Fruit fly (Drosophila melanogaster) whole organism, pupa: ENCODE data around the gene CG13299.

Experiments used
- CG10348 ChIP-seq: fragments of 200-800 bp; sonication (Bioruptor generic); IDR thresholded peaks from 2 replicates; pipeline ENCODE4 v1.3.6; 2022; ENCODE audit warnings: missing biosample characterization, missing genetic modification characterization
- CG12605 ChIP-seq: fragments of 200-800 bp; sonication (Bioruptor generic); IDR thresholded peaks from 2 replicates; pipeline ENCODE4 v1.3.6; 2022; ENCODE audit warnings: missing biosample characterization, missing genetic modification characterization
- CG13204 ChIP-seq: fragments of 200-800 bp; sonication (Bioruptor generic); optimal IDR thresholded peaks from 2 replicates; lab custom pipeline; 2018; ENCODE audit warnings: missing biosample characterization, mild to moderate bottlenecking, missing genetic modification characterization, moderate library complexity
- CG14655 ChIP-seq: fragments of 200-800 bp; sonication (Bioruptor generic); optimal IDR thresholded peaks from 3 replicates; lab custom pipeline; 2017; ENCODE audit warnings: mild to moderate bottlenecking, missing biosample characterization, missing genetic modification reagents, missing genetic modification characterization
- CG15710 ChIP-seq: fragments of 200-800 bp; sonication (Bioruptor generic); optimal IDR thresholded peaks from 2 replicates; lab custom pipeline; 2018; ENCODE audit warnings: missing biosample characterization, mild to moderate bottlenecking, missing genetic modification characterization, moderate library complexity
- CG17806 ChIP-seq: fragments of 200-800 bp; sonication (Bioruptor generic); optimal IDR thresholded peaks from 2 replicates; lab custom pipeline; 2018; ENCODE audit warnings: missing biosample characterization, mild to moderate bottlenecking, missing genetic modification characterization, moderate library complexity
- CG32121 ChIP-seq: fragments of 200-800 bp; sonication (Bioruptor generic); IDR thresholded peaks from 2 replicates; pipeline ENCODE4 v1.3.6; 2022; ENCODE audit warnings: missing biosample characterization, missing genetic modification characterization
- CG34367 ChIP-seq: fragments of 200-800 bp; sonication (Bioruptor generic); optimal IDR thresholded peaks from 2 replicates; lab custom pipeline; 2018; ENCODE audit warnings: missing biosample characterization, mild to moderate bottlenecking, missing genetic modification characterization
- CG4496 ChIP-seq: fragments of 200-800 bp; sonication (Bioruptor generic); IDR thresholded peaks from 3 replicates; pipeline ENCODE4 v1.3.6; 2022; ENCODE audit warnings: missing biosample characterization, missing genetic modification characterization
- CG8159 ChIP-seq: fragments of 200-800 bp; sonication (Bioruptor generic); optimal IDR thresholded peaks from 3 replicates; lab custom pipeline; 2018; ENCODE audit warnings: missing biosample characterization, mild to moderate bottlenecking, missing genetic modification characterization, moderate library complexity
- CG8301 ChIP-seq: fragments of 200-800 bp; sonication (Bioruptor generic); optimal IDR thresholded peaks from 2 replicates; lab custom pipeline; 2018; ENCODE audit warnings: missing biosample characterization, mild to moderate bottlenecking, missing genetic modification characterization
- CG9948 ChIP-seq: fragments of 200-800 bp; sonication (Bioruptor generic); optimal IDR thresholded peaks from 2 replicates; lab custom pipeline; 2018; ENCODE audit warnings: missing biosample characterization, mild to moderate bottlenecking, missing genetic modification characterization, moderate library complexity
- D1 ChIP-seq: fragments of 200-800 bp; sonication (Bioruptor generic); optimal IDR thresholded peaks from 2 replicates; lab custom pipeline; 2018; ENCODE audit warnings: missing biosample characterization, mild to moderate bottlenecking, missing genetic modification characterization, moderate library complexity
- EcR ChIP-seq: fragments of 200-800 bp; sonication (Bioruptor generic); optimal IDR thresholded peaks from 3 replicates; lab custom pipeline; 2019; ENCODE audit warnings: missing biosample characterization, missing genetic modification characterization, mild to moderate bottlenecking, moderate library complexity, missing genetic modification reagents
- Ets98B ChIP-seq: fragments of 200-800 bp; sonication (Bioruptor generic); IDR thresholded peaks from 2 replicates; pipeline ENCODE4 v1.3.6; 2022; ENCODE audit warnings: missing biosample characterization, missing genetic modification characterization
- Pif1A ChIP-seq: fragments of 200-800 bp; sonication (Bioruptor generic); optimal IDR thresholded peaks from 3 replicates; lab custom pipeline; 2016; ENCODE audit warnings: missing biosample characterization, missing genetic modification characterization
- Pif1B ChIP-seq: fragments of 200-800 bp; sonication (Bioruptor generic); optimal IDR thresholded peaks from 3 replicates; lab custom pipeline; 2016; ENCODE audit warnings: missing biosample characterization, missing genetic modification characterization
- Snoo ChIP-seq: fragments of 200-800 bp; sonication (Bioruptor generic); optimal IDR thresholded peaks from 3 replicates; lab custom pipeline; 2017; ENCODE audit warnings: missing biosample characterization, mild to moderate bottlenecking, missing genetic modification characterization, inconsistent platforms
- fd96Ca ChIP-seq: fragments of 200-800 bp; sonication (Bioruptor generic); IDR thresholded peaks from 3 replicates; pipeline ENCODE4 v1.3.6; 2022; ENCODE audit warnings: missing biosample characterization, missing genetic modification characterization
- gl ChIP-seq: fragments of 200-800 bp; sonication (Bioruptor generic); optimal IDR thresholded peaks from 2 replicates; lab custom pipeline; 2018; ENCODE audit warnings: missing biosample characterization, mild to moderate bottlenecking, missing genetic modification characterization
- rn ChIP-seq: fragments of 200-800 bp; sonication (Bioruptor generic); IDR thresholded peaks from 2 replicates; pipeline ENCODE4 v1.3.6; 2022; ENCODE audit warnings: missing biosample characterization, missing genetic modification characterization

Gene CG13299

DNA sequence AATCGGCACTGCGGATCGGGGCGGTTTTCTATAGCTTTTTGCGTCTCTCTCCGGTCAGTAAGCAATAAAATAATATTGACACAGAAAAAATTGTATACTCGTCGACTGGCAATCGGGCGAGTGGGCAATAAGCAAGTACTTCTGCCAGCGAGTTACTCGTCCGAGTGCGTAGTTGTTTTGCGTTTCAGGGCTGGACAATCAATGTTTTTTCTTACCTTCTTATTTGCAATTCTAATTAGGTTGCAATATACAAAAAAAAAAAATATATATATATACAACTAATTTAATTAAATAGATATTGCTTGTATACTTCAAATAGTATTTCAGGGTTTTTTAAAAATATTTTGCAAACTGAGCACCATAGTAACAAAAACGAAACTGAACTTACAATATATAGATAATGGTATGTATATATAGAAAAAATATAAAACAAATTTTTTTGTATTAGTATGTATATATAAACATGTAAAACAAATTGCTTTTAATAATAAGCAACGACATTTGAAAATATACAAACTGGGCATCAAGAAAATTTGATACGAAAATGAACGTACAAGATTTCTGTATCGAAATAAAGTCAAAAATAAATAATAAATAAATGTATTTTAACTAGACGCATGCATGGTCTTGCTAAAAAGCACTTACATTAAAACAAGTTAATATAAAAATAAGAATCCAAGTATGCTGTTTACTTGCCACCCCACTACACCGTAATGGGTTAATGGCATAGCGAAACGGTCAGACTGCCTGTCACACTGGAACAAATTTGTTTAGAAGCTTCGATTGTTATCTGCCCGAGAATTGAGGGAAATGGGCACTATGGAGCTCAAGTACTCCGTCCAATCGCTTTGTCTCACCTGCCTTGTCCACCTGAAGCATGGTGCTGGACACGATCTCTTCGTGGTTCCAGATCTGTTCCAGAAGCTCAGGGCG is 42.9 kb downstream of the CG13299 start, which contains the start of the genes D19A and CG7386:
Gene D19A (minus strand): TSS at position 129 of the 933 bp plus-strand sequence.
Gene CG7386 (plus strand): TSS at position 751 of the 933 bp plus-strand sequence.
- TF ChIP-seq CG8159 (tag; lab: Kevin White, UChicago): peak; percentile 52
- peak; percentile 9 for TF ChIP-seq CG8301 (tag; lab: Kevin White, UChicago)
- peak; percentile 30; the same call in 1 of the 3 replicates for TF ChIP-seq fd96Ca (GFP tag; lab: Robert Waterston, UW)
- no peak for TF ChIP-seq CG34367 (tag; lab: Kevin White, UChicago)
- peak; percentile 28 for TF ChIP-seq CG15710 (tag; lab: Kevin White, UChicago)
- peak; percentile 11 for TF ChIP-seq CG9948 (tag; lab: Kevin White, UChicago)
- no peak for TF ChIP-seq CG13204 (GFP tag; lab: Kevin White, UChicago)
- TF ChIP-seq Pif1B (GFP tag; lab: Kevin White, UChicago): no peak
- peak; percentile 38; the same call in 1 of the 2 replicates for TF ChIP-seq CG32121 (GFP tag; lab: Robert Waterston, UW)
- TF ChIP-seq Ets98B (GFP tag; lab: Robert Waterston, UW): peak; percentile 59
- TF ChIP-seq Pif1A (GFP tag; lab: Kevin White, UChicago): no peak
- no peak for TF ChIP-seq gl (tag; lab: Kevin White, UChicago)
- TF ChIP-seq CG12605 (GFP tag; lab: Robert Waterston, UW): peak; percentile 48; the same call in 1 of the 2 replicates
- TF ChIP-seq D1 (tag; lab: Kevin White, UChicago): no peak
- TF ChIP-seq CG14655 (GFP tag; lab: Kevin White, UChicago): no peak
- TF ChIP-seq CG10348: no peak
- TF ChIP-seq CG17806 (tag; lab: Kevin White, UChicago): peak; percentile 22
- TF ChIP-seq CG4496 (GFP tag; lab: Robert Waterston, UW): peak; percentile 77
- TF ChIP-seq EcR (GFP tag; lab: Kevin White, UChicago): peak; percentile 1
- peak; percentile 11 for TF ChIP-seq Snoo
- TF ChIP-seq rn: peak; percentile 43; the same call in 1 of the 2 replicates

DNA sequence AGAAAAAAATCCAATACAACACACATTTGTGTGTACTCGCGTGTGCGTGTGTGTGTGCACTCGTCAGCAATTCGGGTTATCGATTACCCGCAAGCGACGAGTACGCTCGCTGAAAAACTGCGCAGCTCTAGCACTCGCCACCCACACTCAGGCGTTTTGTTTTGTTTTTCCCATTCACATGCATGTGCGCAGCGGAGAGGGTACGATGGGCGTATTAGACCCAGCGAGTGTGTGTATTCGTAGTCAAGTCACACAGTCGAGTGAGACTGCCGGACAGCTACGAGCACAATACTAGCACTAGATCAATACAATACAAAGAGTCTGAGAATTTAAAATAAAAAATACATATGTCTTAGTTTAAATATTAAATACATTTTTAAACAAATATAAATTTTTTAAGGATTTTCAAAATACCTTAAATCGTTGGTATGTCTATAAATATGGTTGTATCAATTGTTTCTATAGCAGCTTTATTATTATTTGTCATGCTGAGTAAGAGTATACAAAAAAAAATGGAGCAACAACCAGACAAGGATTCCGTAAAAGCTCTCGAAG is 47.2 kb downstream of the CG13299 start, which contains the start of the genes D19B and CG43293:
Gene D19B (minus strand): TSS at position 37 of the 555 bp plus-strand sequence.
Gene CG43293 (plus strand): TSS at position 306 of the 555 bp plus-strand sequence.
- TF ChIP-seq gl (tag; lab: Kevin White, UChicago) (peak; percentile 76), CG4496 (GFP tag; lab: Robert Waterston, UW) (peak; percentile 92), fd96Ca (GFP tag; lab: Robert Waterston, UW) (peak; percentile 92), CG13204 (GFP tag; lab: Kevin White, UChicago) (no peak), Pif1B (GFP tag; lab: Kevin White, UChicago) (peak; percentile 93), CG17806 (tag; lab: Kevin White, UChicago) (peak; percentile 82), CG9948 (tag; lab: Kevin White, UChicago) (peak; percentile 81), Snoo (peak; percentile 84), EcR (GFP tag; lab: Kevin White, UChicago) (no peak), CG32121 (GFP tag; lab: Robert Waterston, UW) (peak; percentile 92), Pif1A (GFP tag; lab: Kevin White, UChicago) (no peak), CG14655 (GFP tag; lab: Kevin White, UChicago) (peak; percentile 88), D1 (tag; lab: Kevin White, UChicago) (no peak), Ets98B (GFP tag; lab: Robert Waterston, UW) (peak; percentile 94), CG34367 (tag; lab: Kevin White, UChicago) (peak; percentile 81), CG12605 (GFP tag; lab: Robert Waterston, UW) (peak; percentile 91), rn (peak; percentile 86), CG10348 (peak; percentile 36; the same call in 1 of the 2 replicates), CG8159 (tag; lab: Kevin White, UChicago) (peak; percentile 82), CG15710 (tag; lab: Kevin White, UChicago) (peak; percentile 81), CG8301 (tag; lab: Kevin White, UChicago) (peak; percentile 80)
